Fruit fly (Drosophila melanogaster) Kc167 (cell line): ENCODE results near the gene MFS9.

Source experiments
- Myc ChIP-seq: fragments of >200 bp; optimal IDR thresholded peaks from 2 replicates; lab custom pipeline; 2017; ENCODE audit warnings: missing external identifiers
- h ChIP-seq: fragments of >200 bp; optimal IDR thresholded peaks from 3 replicates; lab custom pipeline; 2018; ENCODE audit warnings: missing external identifiers
- insv ChIP-seq: fragments of >200 bp; optimal IDR thresholded peaks from 3 replicates; lab custom pipeline; 2018; ENCODE audit warnings: missing external identifiers
- psq ChIP-seq: fragments of >200 bp; optimal IDR thresholded peaks from 2 replicates; lab custom pipeline; 2017; ENCODE audit warnings: missing external identifiers

dm6 chr3R:20472764-20473390 lies 39.4 kb downstream of the MFS9 start:
- TF ChIP-seq psq (lab: Kevin White, UChicago), result no peak
- TF ChIP-seq insv, result no peak
- no peak for TF ChIP-seq Myc (lab: Kevin White, UChicago)
- no peak for TF ChIP-seq h (lab: Kevin White, UChicago)
